Fruit fly (Drosophila melanogaster): ENCODE results near the gene Pli.

Gene Pli

dm6 chr3R:23888273-23889220 is 1.3 kb downstream of the Pli start (continued):
- TF ChIP-seq CG42726 (GFP tag; IDR thresholded peaks at IDR 0.05; ENCODE audit: partially characterized antibody) (no peak), ase (GFP tag; IDR thresholded peaks at IDR 0.05) (no peak), danr (GFP tag; IDR thresholded peaks at IDR 0.05) (no peak), CG6654 (GFP tag; optimal IDR thresholded peaks at IDR 0.05) (no peak), CG15479 (GFP tag; optimal IDR thresholded peaks at IDR 0.05) (no peak), CG34422 (GFP tag; IDR thresholded peaks at IDR 0.05) (0 out of 3 replicates have a peak, but pooled peaks have one; percentile 24), tap (tag; optimal IDR thresholded peaks at IDR 0.05) (peak; percentile 33), CG12219 (GFP tag; optimal IDR thresholded peaks at IDR 0.05) (no peak), Sox102F (GFP tag; optimal IDR thresholded peaks at IDR 0.05) (peak; percentile 25), unpg (GFP tag; optimal IDR thresholded peaks at IDR 0.05) (peak; percentile 32), CG3995 (GFP tag; optimal IDR thresholded peaks at IDR 0.05) (no peak), Abd-B (GFP tag; optimal IDR thresholded peaks at IDR 0.05) (no peak), prd (optimal IDR thresholded peaks at IDR 0.05) (no peak), prd (GFP tag; IDR thresholded peaks at IDR 0.05) (0 out of 3 replicates have a peak, but pooled peaks have one; percentile 23), Trl (optimal IDR thresholded peaks at IDR 0.05) (no peak), Trl (GFP tag; optimal IDR thresholded peaks at IDR 0.05) (peak; percentile 12), Hr51 (GFP tag; optimal IDR thresholded peaks at IDR 0.05) (peak in 1 of 2 experiments; percentile 30), jumu (GFP tag; optimal IDR thresholded peaks at IDR 0.05) (no peak), zf30C (GFP tag; optimal IDR thresholded peaks at IDR 0.05) (peak; percentile 43), CG11504 (tag; optimal IDR thresholded peaks at IDR 0.05) (peak; percentile 42), CG30403 (GFP tag; optimal IDR thresholded peaks at IDR 0.05) (peak; percentile 37), Drgx (GFP tag; IDR thresholded peaks at IDR 0.05) (peak; percentile 31; the same call in 1 of the 2 replicates), cato (GFP tag; optimal IDR thresholded peaks at IDR 0.05; ENCODE audit: borderline replicate concordance) (no peak), CG8765 (GFP tag; IDR thresholded peaks at IDR 0.05) (no peak), az2 (GFP tag; optimal IDR thresholded peaks at IDR 0.05) (no peak), Meics (GFP tag; optimal IDR thresholded peaks at IDR 0.05) (peak; percentile 14), bbx (GFP tag; IDR thresholded peaks at IDR 0.05; ENCODE audit: partially characterized antibody) (no peak), vfl (GFP tag; optimal IDR thresholded peaks at IDR 0.05) (no peak), CG6813 (GFP tag; optimal IDR thresholded peaks at IDR 0.05) (no peak), caup (GFP tag; optimal IDR thresholded peaks at IDR 0.05; ENCODE audit: severe bottlenecking) (no peak), Rx (GFP tag; IDR thresholded peaks at IDR 0.05) (no peak), Ada2b (GFP tag; IDR thresholded peaks at IDR 0.05) (peak; percentile 40), CG30431 (GFP tag; optimal IDR thresholded peaks at IDR 0.05) (no peak), CG15696 (tag; optimal IDR thresholded peaks at IDR 0.05) (no peak), gcm (GFP tag; optimal IDR thresholded peaks at IDR 0.05) (peak; percentile 13), abd-A (tag; optimal IDR thresholded peaks at IDR 0.05) (no peak), Scr (GFP tag; IDR thresholded peaks at IDR 0.05; ENCODE audit: partially characterized antibody) (no peak), jigr1 (GFP tag; IDR thresholded peaks at IDR 0.05) (no peak), CG34376 (GFP tag; optimal IDR thresholded peaks at IDR 0.05) (no peak), Antp (GFP tag; optimal IDR thresholded peaks at IDR 0.05) (no peak), z (GFP tag; IDR thresholded peaks at IDR 0.05) (no peak), Hr39 (optimal IDR thresholded peaks at IDR 0.05) (no peak), CG2875 (GFP tag; optimal IDR thresholded peaks at IDR 0.05) (no peak), CG7963 (GFP tag; IDR thresholded peaks at IDR 0.05; ENCODE audit: partially characterized antibody) (no peak), en (GFP tag; optimal IDR thresholded peaks at IDR 0.05) (peak; percentile 8), Dref (GFP tag; IDR thresholded peaks at IDR 0.05) (no peak), CrebB (tag; optimal IDR thresholded peaks at IDR 0.05) (no peak), Pdp1 (GFP tag; optimal IDR thresholded peaks at IDR 0.05) (peak in 1 of 2 experiments; percentile 11)

Data from whole organism, embryonic.